Fruit fly (Drosophila melanogaster) whole organism, embryonic: Measurements from ENCODE around the gene CG7914.
A peak's percentile ranks its signal among the peaks of the same experiment; 100 is the strongest.

Experiments used
- CG12236 ChIP-seq: fragments of 200-800 bp; sonication (Bioruptor generic); optimal IDR thresholded peaks from 2 replicates; lab custom pipeline; 2016; ENCODE audit warnings: missing biosample characterization, missing genetic modification characterization
- CG13123 ChIP-seq: fragments of 200-800 bp; sonication (Bioruptor generic); optimal IDR thresholded peaks from 2 replicates; lab custom pipeline; 2016; ENCODE audit warnings: missing biosample characterization, missing genetic modification characterization
- CG13894 ChIP-seq: fragments of 200-800 bp; sonication (Bioruptor generic); optimal IDR thresholded peaks from 3 replicates; lab custom pipeline; 2018; ENCODE audit warnings: missing biosample characterization, mild to moderate bottlenecking, missing genetic modification characterization, moderate library complexity
- CG14014 ChIP-seq: fragments of 200-800 bp; sonication (Bioruptor generic); IDR thresholded peaks from 2 replicates; pipeline ENCODE4 v1.3.6; 2022; ENCODE audit warnings: missing biosample characterization, missing genetic modification characterization
- CG16815 ChIP-seq: fragments of 200-800 bp; sonication (Bioruptor generic); optimal IDR thresholded peaks from 3 replicates; lab custom pipeline; 2017; ENCODE audit warnings: missing biosample characterization, mild to moderate bottlenecking, missing genetic modification characterization
- CG1792 ChIP-seq: fragments of 200-800 bp; sonication (Bioruptor generic); optimal IDR thresholded peaks from 2 replicates; lab custom pipeline; 2016; ENCODE audit warnings: missing biosample characterization, missing genetic modification characterization
- CG2116 ChIP-seq: fragments of 200-800 bp; sonication (Bioruptor generic); optimal IDR thresholded peaks from 3 replicates; lab custom pipeline; 2018; ENCODE audit warnings: missing biosample characterization, mild to moderate bottlenecking, missing genetic modification characterization
- CG2129 ChIP-seq: fragments of 200-800 bp; sonication (Bioruptor generic); IDR thresholded peaks from 2 replicates; pipeline ENCODE4 v1.3.6; 2022; ENCODE audit warnings: missing biosample characterization, missing genetic modification characterization; ENCODE audit not compliant: partially characterized antibody
- CG31365 ChIP-seq: fragments of 200-800 bp; sonication (Bioruptor generic); optimal IDR thresholded peaks from 2 replicates; lab custom pipeline; 2018; ENCODE audit warnings: missing biosample characterization, mild to moderate bottlenecking, missing genetic modification characterization
- CG32767 ChIP-seq: fragments of 200-800 bp; sonication (Bioruptor generic); IDR thresholded peaks from 2 replicates; pipeline ENCODE4 v1.3.6; 2022; ENCODE audit warnings: missing biosample characterization, missing genetic modification characterization
- CG3726 ChIP-seq: fragments of 200-800 bp; sonication (Bioruptor generic); IDR thresholded peaks from 3 replicates; pipeline ENCODE4, ENCODE4 v1.3.6; 2022; ENCODE audit warnings: missing biosample characterization, missing genetic modification characterization
- CG4404 ChIP-seq: fragments of 200-800 bp; sonication (Bioruptor generic); IDR thresholded peaks from 2 replicates; pipeline ENCODE4 v1.3.6; 2022; ENCODE audit warnings: missing biosample characterization, missing genetic modification characterization
- CG5180 ChIP-seq: fragments of 200-800 bp; sonication (Bioruptor generic); optimal IDR thresholded peaks from 3 replicates; lab custom pipeline; 2017; ENCODE audit warnings: missing biosample characterization, missing genetic modification characterization, mild to moderate bottlenecking, moderate library complexity, missing genetic modification reagents
- CG6654 ChIP-seq: fragments of 200-800 bp; sonication (Bioruptor generic); optimal IDR thresholded peaks from 2 replicates; lab custom pipeline; 2017; ENCODE audit warnings: missing biosample characterization, mild to moderate bottlenecking, missing genetic modification characterization
- CG6791 ChIP-seq: fragments of 200-800 bp; sonication (Bioruptor generic); IDR thresholded peaks from 3 replicates; pipeline ENCODE4 v1.3.6; 2022; ENCODE audit warnings: missing biosample characterization, missing genetic modification characterization; ENCODE audit not compliant: partially characterized antibody
- CG7963 ChIP-seq: fragments of 200-800 bp; sonication (Bioruptor generic); IDR thresholded peaks from 3 replicates; pipeline ENCODE4 v1.3.6; 2022; ENCODE audit warnings: missing biosample characterization, missing genetic modification characterization; ENCODE audit not compliant: partially characterized antibody
- CG8765 ChIP-seq: fragments of 200-800 bp; sonication (Bioruptor generic); IDR thresholded peaks from 2 replicates; pipeline ENCODE4 v1.3.6; 2022; ENCODE audit warnings: missing biosample characterization, missing genetic modification characterization
- CG8924 ChIP-seq: fragments of 200-800 bp; optimal IDR thresholded peaks from 3 replicates; lab custom pipeline; 2019; ENCODE audit warnings: missing biosample characterization, mild to moderate bottlenecking, missing genetic modification characterization, moderate library complexity
- CG9215 ChIP-seq: fragments of 200-800 bp; sonication (Bioruptor generic); IDR thresholded peaks from 2 replicates; pipeline ENCODE4 v1.3.6; 2022; ENCODE audit warnings: missing biosample characterization, missing genetic modification characterization
- D19A ChIP-seq: fragments of 200-800 bp; optimal IDR thresholded peaks from 3 replicates; lab custom pipeline; 2019; ENCODE audit warnings: missing biosample characterization, mild to moderate bottlenecking, missing genetic modification characterization, moderate library complexity
- Drgx ChIP-seq: fragments of 200-800 bp; sonication (Bioruptor generic); IDR thresholded peaks from 2 replicates; pipeline ENCODE4 v1.3.6; 2022; ENCODE audit warnings: missing biosample characterization, missing genetic modification characterization
- Ets65A ChIP-seq: fragments of 200-800 bp; sonication (Bioruptor generic); peaks from one replicate; lab custom pipeline; 2016; ENCODE audit warnings: missing biosample characterization, missing genetic modification characterization
- GATAe ChIP-seq: fragments of 200-800 bp; sonication (Bioruptor generic); conservative IDR thresholded peaks from 2 replicates; pipeline ENCODE4 v1.3.6; 2022; ENCODE audit warnings: missing biosample characterization, missing genetic modification characterization
- Meics ChIP-seq: fragments of 200-800 bp; sonication (Bioruptor generic); optimal IDR thresholded peaks from 2 replicates; lab custom pipeline; 2017; ENCODE audit warnings: missing biosample characterization, mild to moderate bottlenecking, missing genetic modification characterization
- Mes4 ChIP-seq: fragments of 200-800 bp; sonication (Bioruptor generic); optimal IDR thresholded peaks from 2 replicates; lab custom pipeline; 2016; ENCODE audit warnings: missing biosample characterization, missing genetic modification characterization
- Optix ChIP-seq: fragments of 200-800 bp; sonication (Bioruptor generic); IDR thresholded peaks from 3 replicates; pipeline ENCODE4 v1.3.6; 2022; ENCODE audit warnings: missing biosample characterization, missing genetic modification characterization
- Pdp1 ChIP-seq, 2 experiments: fragments of 200-800 bp; sonication (Bioruptor generic); optimal IDR thresholded peaks; 3 replicates each; lab custom pipeline; 2016; ENCODE audit warnings: missing biosample characterization in 2 of 2, missing genetic modification characterization in 2 of 2, mild to moderate bottlenecking in 1 of 2, moderate library complexity in 1 of 2
- Side ChIP-seq: fragments of 200-800 bp; sonication (Bioruptor generic); optimal IDR thresholded peaks from 2 replicates; lab custom pipeline; 2016; ENCODE audit warnings: missing biosample characterization, missing genetic modification characterization
- Spps ChIP-seq: fragments of 200-800 bp; sonication (Bioruptor generic); optimal IDR thresholded peaks from 2 replicates; lab custom pipeline; 2018; ENCODE audit warnings: missing biosample characterization, mild to moderate bottlenecking, missing genetic modification characterization
- Vsx1 ChIP-seq: fragments of 200-800 bp; sonication (Bioruptor generic); optimal IDR thresholded peaks from 2 replicates; lab custom pipeline; 2017; ENCODE audit warnings: missing biosample characterization, mild to moderate bottlenecking, missing genetic modification characterization, missing genetic modification reagents
- ac ChIP-seq: fragments of 200-800 bp; sonication (Bioruptor generic); optimal IDR thresholded peaks from 3 replicates; lab custom pipeline; 2017; ENCODE audit warnings: missing biosample characterization, mild to moderate bottlenecking, missing genetic modification characterization
- btn ChIP-seq: fragments of 200-800 bp; sonication (Bioruptor generic); optimal IDR thresholded peaks from 2 replicates; lab custom pipeline; 2016; ENCODE audit warnings: missing biosample characterization, missing genetic modification characterization
- chinmo ChIP-seq: fragments of 200-800 bp; sonication (Bioruptor generic); IDR thresholded peaks from 4 replicates; pipeline ENCODE4 v1.3.6; 2022; ENCODE audit warnings: missing biosample characterization, missing genetic modification characterization; ENCODE audit not compliant: partially characterized antibody
- da ChIP-seq: fragments of 200-800 bp; sonication (Bioruptor generic); optimal IDR thresholded peaks from 2 replicates; lab custom pipeline; 2016; ENCODE audit warnings: missing biosample characterization, missing genetic modification characterization
- dm ChIP-seq: fragments of 200-800 bp; sonication (Bioruptor generic); optimal IDR thresholded peaks from 3 replicates; lab custom pipeline; 2016; ENCODE audit warnings: missing biosample characterization, missing genetic modification characterization
- eyg ChIP-seq: fragments of 200-800 bp; sonication (Bioruptor generic); optimal IDR thresholded peaks from 3 replicates; lab custom pipeline; 2016; ENCODE audit warnings: missing biosample characterization, missing genetic modification characterization
- gcm ChIP-seq: fragments of 200-800 bp; sonication (Bioruptor generic); optimal IDR thresholded peaks from 2 replicates; lab custom pipeline; 2019; ENCODE audit warnings: missing biosample characterization, mild to moderate bottlenecking, missing genetic modification characterization, moderate library complexity
- gsb-n ChIP-seq: fragments of 200-800 bp; sonication (Bioruptor generic); optimal IDR thresholded peaks from 3 replicates; lab custom pipeline; 2018; ENCODE audit warnings: missing biosample characterization, mild to moderate bottlenecking, missing genetic modification characterization
- hth ChIP-seq: fragments of >200 bp; optimal IDR thresholded peaks from 2 replicates; lab custom pipeline; 2017; ENCODE audit warnings: inconsistent platforms
- lov ChIP-seq, 2 experiments: fragments of 200-800 bp in 1 of 2; fragments of >200 bp in 1 of 2; sonication (Bioruptor generic) in 1 of 2; IDR thresholded peaks in 1 of 2; optimal IDR thresholded peaks in 1 of 2; 2 replicates in 1 of 2; 3 replicates in 1 of 2; pipeline versions ENCODE4 v1.3.6 to Lab custom; 2017 to 2022; ENCODE audit warnings: missing biosample characterization in 1 of 2, missing genetic modification characterization in 1 of 2
- rib ChIP-seq: fragments of 200-800 bp; sonication (Bioruptor generic); IDR thresholded peaks from 2 replicates; pipeline ENCODE4 v1.3.6; 2022; ENCODE audit warnings: missing biosample characterization, missing genetic modification characterization
- sens ChIP-seq: fragments of 200-800 bp; sonication (Bioruptor generic); peaks from one replicate; lab custom pipeline; 2016; ENCODE audit warnings: missing biosample characterization, missing genetic modification characterization
- slbo ChIP-seq: fragments of 200-800 bp; sonication (Bioruptor generic); IDR thresholded peaks from 2 replicates; pipeline ENCODE4 v1.3.6; 2022; ENCODE audit warnings: missing biosample characterization, missing genetic modification characterization
- so ChIP-seq: fragments of 200-800 bp; sonication (Bioruptor generic); IDR thresholded peaks from 3 replicates; pipeline ENCODE4 v1.3.6; 2022; ENCODE audit warnings: missing biosample characterization, missing genetic modification characterization
- tx ChIP-seq: fragments of 200-800 bp; sonication (Bioruptor generic); optimal IDR thresholded peaks from 2 replicates; lab custom pipeline; 2016; ENCODE audit warnings: missing biosample characterization, missing genetic modification characterization
- vfl ChIP-seq: fragments of 200-800 bp; sonication (Bioruptor generic); optimal IDR thresholded peaks from 2 replicates; lab custom pipeline; 2016; ENCODE audit warnings: missing biosample characterization, missing genetic modification characterization
- yki ChIP-seq: fragments of >200 bp; optimal IDR thresholded peaks from 3 replicates; lab custom pipeline; 2018
- zfh2 ChIP-seq: fragments of 200-800 bp; sonication (Bioruptor generic); optimal IDR thresholded peaks from 2 replicates; lab custom pipeline; 2016; ENCODE audit warnings: missing biosample characterization, missing genetic modification characterization

The CG7914 gene

DNA sequence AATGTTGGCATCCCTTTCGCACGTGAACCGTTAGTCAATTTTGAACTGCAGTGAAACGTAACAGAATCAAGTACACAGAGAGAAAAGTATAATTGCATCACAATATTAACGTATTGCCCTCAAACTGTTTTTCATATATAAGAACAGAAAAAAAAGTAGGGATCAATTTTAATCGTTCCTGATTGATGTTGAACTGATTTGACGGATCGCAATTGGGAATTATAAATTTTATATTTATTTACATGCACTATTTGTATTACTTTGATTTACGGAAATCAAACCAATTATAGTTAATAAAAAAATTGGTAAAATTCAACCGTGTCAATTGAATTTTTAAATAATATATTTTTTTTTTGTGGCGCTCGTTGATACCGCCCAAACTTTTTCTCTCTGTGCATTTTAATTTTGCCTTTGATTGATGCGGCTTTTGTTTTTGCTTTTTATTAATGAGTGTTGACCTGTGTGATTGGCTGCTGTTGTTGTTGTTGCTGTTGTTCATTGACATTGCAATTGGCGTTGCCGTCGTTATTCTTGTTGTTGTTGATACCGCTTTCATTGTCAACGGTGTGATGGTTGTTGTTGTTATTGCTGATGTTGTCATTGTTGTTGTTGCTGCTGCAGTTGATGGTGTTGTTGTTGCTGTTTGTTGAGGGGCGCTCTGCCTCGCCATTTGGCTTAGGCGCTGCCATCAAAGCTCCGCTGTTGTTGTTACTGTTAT is 40.5 kb downstream of the CG7914 start (continued):
- TF ChIP-seq rib (GFP tag; lab: Robert Waterston, UW): no peak
- TF ChIP-seq CG2129 (GFP tag; lab: Robert Waterston, UW): no peak
- no peak for TF ChIP-seq CG1792 (GFP tag; lab: Kevin White, UChicago)
- no peak for TF ChIP-seq btn
- TF ChIP-seq yki (lab: Kevin White, UChicago): no peak
- no peak for TF ChIP-seq Mes4 (GFP tag; lab: Kevin White, UChicago)
- no peak for TF ChIP-seq CG8765 (GFP tag; lab: Robert Waterston, UW)
- no peak for TF ChIP-seq CG4404 (GFP tag; lab: Robert Waterston, UW)
- TF ChIP-seq dm (GFP tag; lab: Kevin White, UChicago): no peak
- no peak for TF ChIP-seq vfl (GFP tag; lab: Kevin White, UChicago)
- no peak for TF ChIP-seq chinmo (GFP tag; lab: Robert Waterston, UW)
- TF ChIP-seq Pdp1 (GFP tag; optimal IDR thresholded peaks at IDR 0.05; lab: Kevin White, UChicago): peak in 1 of 2 experiments; percentile 16
- TF ChIP-seq da: no peak
- TF ChIP-seq CG8924 (tag; lab: Kevin White, UChicago): peak; percentile 27
- no peak for TF ChIP-seq CG12236 (GFP tag; lab: Kevin White, UChicago)
- TF ChIP-seq CG2116: peak; percentile 2
- no peak for TF ChIP-seq lov (optimal IDR thresholded peaks at IDR 0.05; lab: Kevin White, UChicago)
- no peak for TF ChIP-seq lov (GFP tag; IDR thresholded peaks at IDR 0.05; lab: Robert Waterston, UW)
- peak; percentile 51 for TF ChIP-seq gcm (GFP tag; lab: Kevin White, UChicago)
- TF ChIP-seq CG31365: no peak
- TF ChIP-seq D19A: peak; percentile 49
- peak; percentile 25 for TF ChIP-seq Vsx1 (GFP tag; lab: Kevin White, UChicago)
- no peak for TF ChIP-seq Optix (GFP tag; lab: Robert Waterston, UW)
- TF ChIP-seq so (GFP tag; lab: Robert Waterston, UW): 0 out of 3 replicates have a peak, but pooled peaks have one; percentile 8
- no peak for TF ChIP-seq Side (GFP tag; lab: Kevin White, UChicago)

DNA sequence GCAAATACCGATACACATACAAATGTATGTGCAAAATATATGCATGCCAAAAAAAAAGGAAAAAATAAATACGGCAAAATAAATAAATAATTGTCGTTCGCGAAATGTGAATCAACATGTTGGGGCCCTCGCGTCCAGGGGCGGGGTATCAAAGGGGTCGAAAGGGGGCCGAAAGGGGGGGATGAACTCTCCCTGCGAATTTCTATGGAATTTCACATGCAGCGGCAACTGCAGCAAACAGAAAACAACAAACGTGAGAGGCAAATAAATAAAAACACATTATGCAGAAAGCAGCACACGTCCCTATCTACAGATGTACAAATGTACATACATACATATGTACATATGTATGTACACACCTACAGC is 43.8 kb downstream of the CG7914 start:
- TF ChIP-seq CG6791 (GFP tag; lab: Robert Waterston, UW) (0 out of 3 replicates have a peak, but pooled peaks have one; percentile 24), Spps (tag; lab: Kevin White, UChicago) (no peak), Drgx (GFP tag; lab: Robert Waterston, UW) (0 out of 2 replicates have a peak, but pooled peaks have one; percentile 21)

DNA sequence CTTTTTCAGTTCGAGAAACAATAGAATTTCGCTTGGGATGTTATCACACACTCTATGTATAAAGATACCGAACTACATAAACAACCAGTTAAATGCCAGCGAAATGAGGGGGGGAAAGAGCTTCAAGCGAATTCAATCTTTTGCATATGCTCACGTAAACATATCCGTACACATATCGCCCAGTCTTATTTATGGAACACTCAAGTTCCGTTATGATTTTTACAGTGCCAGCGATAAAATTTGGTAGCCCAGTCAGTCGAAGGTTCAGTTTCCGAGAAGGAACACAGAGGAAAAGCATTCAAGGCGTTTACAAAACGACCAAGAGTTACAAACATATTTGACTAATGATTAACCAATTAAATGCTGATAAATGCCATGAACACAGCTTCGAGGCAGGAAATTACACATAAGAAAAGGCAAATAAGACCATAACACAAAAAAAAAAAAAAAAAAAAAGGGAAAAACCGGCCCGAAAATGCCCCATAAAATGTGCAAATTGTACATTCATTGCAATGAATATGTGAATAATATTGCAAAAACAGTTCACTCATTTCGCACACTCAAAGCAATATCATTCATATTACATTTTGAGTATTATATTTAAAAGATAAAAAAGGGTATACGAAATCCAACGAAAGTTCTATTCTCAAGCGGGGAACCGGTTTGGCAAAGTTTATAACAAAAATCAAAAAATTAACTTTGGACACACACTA is 44.3 kb downstream of the CG7914 start:
- TF ChIP-seq CG16815 (GFP tag; lab: Kevin White, UChicago) (no peak), zfh2 (no peak), hth (lab: Kevin White, UChicago) (no peak), CG3726 (GFP tag; lab: Robert Waterston, UW) (no peak), Ets65A (GFP tag; lab: Kevin White, UChicago) (peak; percentile 40), slbo (GFP tag; lab: Robert Waterston, UW) (0 out of 2 replicates have a peak, but pooled peaks have one; percentile 5), Meics (no peak), CG13894 (no peak), eyg (no peak), tx (no peak), ac (GFP tag; lab: Kevin White, UChicago) (no peak), CG5180 (GFP tag; lab: Kevin White, UChicago) (no peak), gsb-n (tag; lab: Kevin White, UChicago) (no peak), CG32767 (GFP tag; lab: Robert Waterston, UW) (no peak), CG14014 (GFP tag; lab: Robert Waterston, UW) (no peak), CG13123 (no peak), CG9215 (GFP tag; lab: Robert Waterston, UW) (no peak), CG7963 (no peak), GATAe (GFP tag; lab: Robert Waterston, UW) (no peak), sens (GFP tag; lab: Kevin White, UChicago) (peak; percentile 52), CG6654 (no peak)
